Fruit fly (Drosophila melanogaster) whole organism, pupa: Measurements from ENCODE around the gene Prp40.

ENCODE experiments used
- CG10348 ChIP-seq: fragments of 200-800 bp; sonication (Bioruptor generic); IDR thresholded peaks from 2 replicates; pipeline ENCODE4 v1.3.6; 2022; ENCODE audit warnings: missing biosample characterization, missing genetic modification characterization
- CG12605 ChIP-seq: fragments of 200-800 bp; sonication (Bioruptor generic); IDR thresholded peaks from 2 replicates; pipeline ENCODE4 v1.3.6; 2022; ENCODE audit warnings: missing biosample characterization, missing genetic modification characterization
- CG13204 ChIP-seq: fragments of 200-800 bp; sonication (Bioruptor generic); optimal IDR thresholded peaks from 2 replicates; lab custom pipeline; 2018; ENCODE audit warnings: missing biosample characterization, mild to moderate bottlenecking, missing genetic modification characterization, moderate library complexity
- CG14655 ChIP-seq: fragments of 200-800 bp; sonication (Bioruptor generic); optimal IDR thresholded peaks from 3 replicates; lab custom pipeline; 2017; ENCODE audit warnings: mild to moderate bottlenecking, missing biosample characterization, missing genetic modification reagents, missing genetic modification characterization
- CG15710 ChIP-seq: fragments of 200-800 bp; sonication (Bioruptor generic); optimal IDR thresholded peaks from 2 replicates; lab custom pipeline; 2018; ENCODE audit warnings: missing biosample characterization, mild to moderate bottlenecking, missing genetic modification characterization, moderate library complexity
- CG17806 ChIP-seq: fragments of 200-800 bp; sonication (Bioruptor generic); optimal IDR thresholded peaks from 2 replicates; lab custom pipeline; 2018; ENCODE audit warnings: missing biosample characterization, mild to moderate bottlenecking, missing genetic modification characterization, moderate library complexity
- CG32121 ChIP-seq: fragments of 200-800 bp; sonication (Bioruptor generic); IDR thresholded peaks from 2 replicates; pipeline ENCODE4 v1.3.6; 2022; ENCODE audit warnings: missing biosample characterization, missing genetic modification characterization
- CG34367 ChIP-seq: fragments of 200-800 bp; sonication (Bioruptor generic); optimal IDR thresholded peaks from 2 replicates; lab custom pipeline; 2018; ENCODE audit warnings: missing biosample characterization, mild to moderate bottlenecking, missing genetic modification characterization
- CG4496 ChIP-seq: fragments of 200-800 bp; sonication (Bioruptor generic); IDR thresholded peaks from 3 replicates; pipeline ENCODE4 v1.3.6; 2022; ENCODE audit warnings: missing biosample characterization, missing genetic modification characterization
- CG8159 ChIP-seq: fragments of 200-800 bp; sonication (Bioruptor generic); optimal IDR thresholded peaks from 3 replicates; lab custom pipeline; 2018; ENCODE audit warnings: missing biosample characterization, mild to moderate bottlenecking, missing genetic modification characterization, moderate library complexity
- CG8301 ChIP-seq: fragments of 200-800 bp; sonication (Bioruptor generic); optimal IDR thresholded peaks from 2 replicates; lab custom pipeline; 2018; ENCODE audit warnings: missing biosample characterization, mild to moderate bottlenecking, missing genetic modification characterization
- CG9948 ChIP-seq: fragments of 200-800 bp; sonication (Bioruptor generic); optimal IDR thresholded peaks from 2 replicates; lab custom pipeline; 2018; ENCODE audit warnings: missing biosample characterization, mild to moderate bottlenecking, missing genetic modification characterization, moderate library complexity
- D1 ChIP-seq: fragments of 200-800 bp; sonication (Bioruptor generic); optimal IDR thresholded peaks from 2 replicates; lab custom pipeline; 2018; ENCODE audit warnings: missing biosample characterization, mild to moderate bottlenecking, missing genetic modification characterization, moderate library complexity
- EcR ChIP-seq: fragments of 200-800 bp; sonication (Bioruptor generic); optimal IDR thresholded peaks from 3 replicates; lab custom pipeline; 2019; ENCODE audit warnings: missing biosample characterization, missing genetic modification characterization, mild to moderate bottlenecking, moderate library complexity, missing genetic modification reagents
- Ets98B ChIP-seq: fragments of 200-800 bp; sonication (Bioruptor generic); IDR thresholded peaks from 2 replicates; pipeline ENCODE4 v1.3.6; 2022; ENCODE audit warnings: missing biosample characterization, missing genetic modification characterization
- Pif1A ChIP-seq: fragments of 200-800 bp; sonication (Bioruptor generic); optimal IDR thresholded peaks from 3 replicates; lab custom pipeline; 2016; ENCODE audit warnings: missing biosample characterization, missing genetic modification characterization
- Pif1B ChIP-seq: fragments of 200-800 bp; sonication (Bioruptor generic); optimal IDR thresholded peaks from 3 replicates; lab custom pipeline; 2016; ENCODE audit warnings: missing biosample characterization, missing genetic modification characterization
- Snoo ChIP-seq: fragments of 200-800 bp; sonication (Bioruptor generic); optimal IDR thresholded peaks from 3 replicates; lab custom pipeline; 2017; ENCODE audit warnings: missing biosample characterization, mild to moderate bottlenecking, missing genetic modification characterization, inconsistent platforms
- fd96Ca ChIP-seq: fragments of 200-800 bp; sonication (Bioruptor generic); IDR thresholded peaks from 3 replicates; pipeline ENCODE4 v1.3.6; 2022; ENCODE audit warnings: missing biosample characterization, missing genetic modification characterization
- gl ChIP-seq: fragments of 200-800 bp; sonication (Bioruptor generic); optimal IDR thresholded peaks from 2 replicates; lab custom pipeline; 2018; ENCODE audit warnings: missing biosample characterization, mild to moderate bottlenecking, missing genetic modification characterization
- rn ChIP-seq: fragments of 200-800 bp; sonication (Bioruptor generic); IDR thresholded peaks from 2 replicates; pipeline ENCODE4 v1.3.6; 2022; ENCODE audit warnings: missing biosample characterization, missing genetic modification characterization

Gene Prp40

DNA sequence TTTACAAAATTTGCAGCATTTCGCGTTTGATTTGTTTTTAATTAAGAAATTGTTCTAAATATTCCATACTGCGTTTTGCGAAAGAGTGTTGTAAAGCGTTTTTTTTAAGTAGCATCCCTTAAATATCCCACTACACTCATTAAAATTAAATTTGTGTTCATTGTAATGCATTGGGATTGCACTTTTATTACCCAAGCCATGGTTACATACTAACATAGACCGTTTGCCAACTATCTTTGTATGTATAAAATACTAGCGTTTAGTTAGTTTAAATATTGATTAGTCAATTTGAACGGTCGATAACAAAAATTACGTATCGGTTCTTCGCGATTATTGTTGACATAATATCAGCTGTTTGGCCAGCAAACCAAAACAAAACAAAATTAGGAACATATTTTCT lies 16.7 kb downstream of the Prp40 start, which contains the start of the genes cnir and CG17221:
cnir (minus strand) TSS at position 39 of the 400 bp plus-strand sequence.
CG17221 (plus strand) TSS at position 203 of the 400 bp plus-strand sequence.
- TF ChIP-seq EcR (GFP tag; lab: Kevin White, UChicago) (no peak), CG9948 (peak; percentile 35), CG15710 (peak; percentile 58), CG17806 (peak; percentile 53), CG12605 (no peak), CG14655 (GFP tag; lab: Kevin White, UChicago) (no peak), Snoo (peak; percentile 46), Pif1A (GFP tag; lab: Kevin White, UChicago) (peak; percentile 61), D1 (tag; lab: Kevin White, UChicago) (no peak), CG4496 (GFP tag; lab: Robert Waterston, UW) (peak; percentile 56; the same call in 2 of the 3 replicates), CG32121 (GFP tag; lab: Robert Waterston, UW) (no peak), gl (tag; lab: Kevin White, UChicago) (no peak), CG8301 (tag; lab: Kevin White, UChicago) (no peak), rn (GFP tag; lab: Robert Waterston, UW) (no peak), Ets98B (GFP tag; lab: Robert Waterston, UW) (no peak; the same call in 1 of the 2 replicates), CG34367 (tag; lab: Kevin White, UChicago) (peak; percentile 49), CG10348 (GFP tag; lab: Robert Waterston, UW) (no peak), Pif1B (GFP tag; lab: Kevin White, UChicago) (peak; percentile 73), CG13204 (GFP tag; lab: Kevin White, UChicago) (no peak), fd96Ca (GFP tag; lab: Robert Waterston, UW) (peak; percentile 60; the same call in 2 of the 3 replicates), CG8159 (peak; percentile 47)
- TF ChIP-seq, all 21 proteins: peak for 10

DNA sequence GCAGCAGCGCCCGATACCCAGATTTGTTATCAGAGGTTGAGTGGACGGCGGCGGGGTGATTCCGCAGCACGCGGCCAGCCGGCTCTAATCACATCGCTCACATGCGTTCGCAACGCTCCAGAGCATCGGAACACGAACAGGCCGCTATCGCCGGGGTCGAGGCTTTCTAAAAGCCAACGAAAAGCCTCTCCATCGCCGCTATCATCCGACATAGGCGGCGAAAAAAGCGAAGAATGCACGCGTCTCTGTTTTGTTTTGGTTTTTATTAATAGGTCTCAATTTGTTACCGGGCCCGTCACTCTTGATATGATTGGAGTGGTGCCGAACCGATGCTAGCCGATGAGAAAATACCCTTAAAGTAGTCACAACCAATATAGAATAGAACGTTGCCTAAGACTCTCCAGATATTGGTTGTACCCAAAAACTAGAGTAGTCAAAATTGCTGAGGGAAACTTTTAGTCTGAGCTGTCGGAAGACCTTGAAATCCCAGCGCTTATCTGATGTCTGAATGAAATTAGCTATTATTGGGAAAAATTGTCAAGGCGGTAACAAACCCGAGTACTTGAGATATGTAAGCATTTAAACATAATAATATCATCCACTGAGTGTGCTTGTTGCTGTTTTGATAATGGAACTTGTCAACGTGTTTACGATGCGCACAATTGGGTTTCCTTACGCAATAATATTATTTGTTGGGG lies 19.0 kb downstream of the Prp40 start, which contains the start of gene CG17261:
CG17261 (plus strand) TSS at position 634 of the 698 bp plus-strand sequence.
- TF ChIP-seq CG17806 (no peak), CG8159 (no peak), CG32121 (GFP tag; lab: Robert Waterston, UW) (0 out of 2 replicates have a peak, but pooled peaks have one; percentile 22), D1 (tag; lab: Kevin White, UChicago) (no peak)

DNA sequence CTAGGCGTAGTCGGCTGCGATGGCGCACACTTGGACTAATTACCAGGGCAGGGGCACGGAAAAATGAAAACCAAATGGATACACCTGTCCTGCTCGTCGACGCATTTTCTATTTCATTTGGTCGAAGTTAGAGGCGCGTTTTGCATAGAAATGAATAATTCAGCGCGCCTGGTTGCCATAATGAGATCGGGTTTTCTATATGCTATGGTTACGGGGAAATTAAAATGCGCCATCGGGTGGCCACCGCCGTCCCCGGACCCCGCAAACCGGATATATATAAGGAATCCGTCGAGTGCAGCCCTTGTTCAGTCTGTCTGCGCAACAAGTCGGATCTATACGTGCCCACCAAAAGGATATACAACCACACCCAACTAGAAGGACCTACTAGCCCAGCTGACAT lies 20.6 kb downstream of the Prp40 start, which contains the start of gene FASN2:
FASN2 (plus strand) TSS at position 301 of the 400 bp plus-strand sequence.
- TF ChIP-seq gl (tag; lab: Kevin White, UChicago) (no peak), CG4496 (GFP tag; lab: Robert Waterston, UW) (no peak), CG14655 (GFP tag; lab: Kevin White, UChicago) (no peak), CG34367 (tag; lab: Kevin White, UChicago) (no peak), EcR (GFP tag; lab: Kevin White, UChicago) (no peak)

DNA sequence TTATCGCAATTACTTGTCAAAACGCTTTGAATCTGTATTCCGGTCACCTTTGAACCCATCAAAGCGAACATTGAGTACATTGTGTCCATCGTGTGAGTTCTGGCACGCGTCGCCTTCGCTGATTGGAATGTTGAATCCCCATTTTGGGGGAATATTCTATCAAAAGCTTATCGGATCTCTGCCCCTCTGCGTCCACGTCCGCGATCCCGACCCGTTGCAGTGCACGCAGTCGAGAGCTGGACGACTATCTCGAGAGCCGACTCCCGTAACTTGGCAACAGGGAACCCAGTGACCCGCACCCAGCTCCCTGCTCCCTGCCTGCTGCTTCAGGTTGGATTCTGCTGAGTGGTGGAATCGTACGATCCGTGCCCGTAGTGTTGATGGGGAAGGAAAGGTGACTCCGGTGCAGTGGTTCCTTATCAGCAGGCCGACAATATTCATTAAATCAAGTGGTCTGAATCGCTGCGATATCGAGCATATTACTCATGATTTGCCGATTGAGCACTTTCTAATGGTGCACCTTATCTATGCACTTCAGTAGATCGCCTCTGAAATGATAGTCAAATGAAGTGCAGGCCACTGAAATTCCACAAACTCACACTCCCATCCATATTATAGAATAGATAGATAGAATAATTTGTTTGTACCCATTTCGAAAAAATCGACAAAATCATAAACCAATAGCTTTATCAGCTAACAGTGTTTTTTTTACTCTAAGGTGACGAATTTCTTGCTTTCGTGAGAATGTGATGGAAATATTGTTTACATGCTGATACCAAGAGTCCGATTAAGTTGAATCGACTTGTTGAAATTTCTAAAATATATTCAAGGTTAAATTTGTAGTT lies 21.9 kb downstream of the Prp40 start:
- TF ChIP-seq CG14655 (GFP tag; lab: Kevin White, UChicago) (no peak), CG15710 (no peak), rn (GFP tag; lab: Robert Waterston, UW) (no peak), Snoo (no peak), CG8159 (no peak)

DNA sequence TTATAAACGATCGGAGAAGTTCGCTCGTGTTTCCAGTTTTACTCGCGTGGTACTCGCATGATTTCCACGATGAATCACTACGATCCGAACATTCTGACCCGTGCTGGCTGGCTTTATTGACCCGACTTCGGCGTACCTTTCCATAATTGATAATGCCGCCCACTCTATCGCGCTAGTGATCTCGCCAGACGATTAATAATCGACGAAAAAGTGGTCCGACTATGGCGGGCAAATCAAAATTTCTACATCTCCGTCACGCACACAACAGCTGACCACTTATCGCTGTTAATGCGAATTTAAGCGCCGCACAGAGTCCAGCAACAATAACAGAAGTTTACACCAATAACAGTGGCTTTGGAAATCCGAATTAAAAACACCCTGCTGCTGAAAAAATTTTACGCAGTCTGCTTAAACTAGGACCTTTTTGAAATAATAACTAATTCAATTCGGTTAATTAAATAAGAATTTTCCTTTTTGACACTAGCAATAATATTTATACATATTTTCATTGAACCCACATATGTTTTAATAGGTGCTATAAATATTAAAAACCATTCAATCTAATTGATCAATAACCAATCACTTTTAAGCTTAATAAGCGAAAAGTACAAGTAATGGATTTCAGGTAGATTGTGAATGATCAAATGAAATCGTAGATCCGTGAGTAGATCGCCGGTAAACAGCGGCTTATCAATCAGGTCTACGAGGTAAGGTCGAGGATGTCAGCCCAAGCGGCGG lies 32.9 kb downstream of the Prp40 start:
- TF ChIP-seq CG15710 (peak; percentile 38), CG8159 (peak; percentile 54), CG14655 (GFP tag; lab: Kevin White, UChicago) (peak; percentile 75), rn (GFP tag; lab: Robert Waterston, UW) (no peak), CG10348 (GFP tag; lab: Robert Waterston, UW) (no peak), CG12605 (no peak), CG32121 (GFP tag; lab: Robert Waterston, UW) (no peak), D1 (tag; lab: Kevin White, UChicago) (no peak), Pif1A (GFP tag; lab: Kevin White, UChicago) (peak; percentile 35), CG9948 (peak; percentile 21), fd96Ca (GFP tag; lab: Robert Waterston, UW) (no peak), CG34367 (tag; lab: Kevin White, UChicago) (no peak), gl (tag; lab: Kevin White, UChicago) (no peak), CG4496 (GFP tag; lab: Robert Waterston, UW) (no peak), Pif1B (GFP tag; lab: Kevin White, UChicago) (peak; percentile 33)
